In genomic region chr3R:30046029-30047001, dm6 we compare ENCODE assay signal across 4 fruit fly cellular contexts.
TF ChIP-seq lines count a peak whose summit lies in the region.

Gene RpL32 (minus strand): TSS chr3R:30046161.
Gene CG7943 (plus strand): TSS chr3R:30046470.

TF ChIP-seq in whole organism, adult, 20 proteins besides CTCF, POLR2A, EP300 and RAD21 (continued from another document):
- TF ChIP-seq kay (GFP tag; lab: Kevin White, UChicago; ENCODE audit: borderline replicate concordance) (no peak), Mnt (GFP tag; optimal IDR thresholded peaks at IDR 0.05; lab: Kevin White, UChicago) (peak; percentile 95)

TF ChIP-seq in whole organism, embryonic, 481 proteins besides CTCF, POLR2A, EP300 and RAD21 (continued from another document and continues in another):
- TF ChIP-seq CG2875 (GFP tag; optimal IDR thresholded peaks at IDR 0.05; lab: Kevin White, UChicago) (peak; percentile 83), CG4854 (GFP tag; optimal IDR thresholded peaks at IDR 0.05; lab: Kevin White, UChicago) (peak; percentile 92), chinmo (GFP tag; IDR thresholded peaks at IDR 0.05; lab: Robert Waterston, UW; ENCODE audit: partially characterized antibody) (peak; percentile 100), sima (GFP tag; optimal IDR thresholded peaks at IDR 0.05; lab: Kevin White, UChicago) (peak; percentile 97), nmo (GFP tag; optimal IDR thresholded peaks at IDR 0.05; lab: Kevin White, UChicago) (peak; percentile 96), grau (tag; optimal IDR thresholded peaks at IDR 0.05; lab: Kevin White, UChicago) (peak; percentile 86), Kr (GFP tag; optimal IDR thresholded peaks at IDR 0.05; lab: Kevin White, UChicago) (peak; percentile 20), CG10209 (GFP tag; optimal IDR thresholded peaks at IDR 0.05; lab: Kevin White, UChicago) (peak; percentile 90), lov (optimal IDR thresholded peaks at IDR 0.05; lab: Kevin White, UChicago) (no peak), lov (GFP tag; IDR thresholded peaks at IDR 0.05; lab: Robert Waterston, UW) (peak; percentile 94), Hr39 (optimal IDR thresholded peaks at IDR 0.05; lab: Kevin White, UChicago) (no peak), NfI (GFP tag; optimal IDR thresholded peaks at IDR 0.05; lab: Kevin White, UChicago) (peak; percentile 96), CG1024 (GFP tag; IDR thresholded peaks at IDR 0.05; lab: Robert Waterston, UW) (peak; percentile 80), NC2α (GFP tag; optimal IDR thresholded peaks at IDR 0.05; lab: Kevin White, UChicago) (peak; percentile 74), pzg (GFP tag; optimal IDR thresholded peaks at IDR 0.05; lab: Kevin White, UChicago) (peak; percentile 92), Nf-YA (GFP tag; IDR thresholded peaks at IDR 0.05; lab: Robert Waterston, UW) (peak; percentile 86), Ssrp (tag; optimal IDR thresholded peaks at IDR 0.05; lab: Kevin White, UChicago) (peak; percentile 82), CG13775 (GFP tag; optimal IDR thresholded peaks at IDR 0.05; lab: Kevin White, UChicago) (peak; percentile 98), CG7928 (GFP tag; optimal IDR thresholded peaks at IDR 0.05; lab: Kevin White, UChicago) (peak; percentile 77), Hand (GFP tag; optimal IDR thresholded peaks at IDR 0.05; lab: Kevin White, UChicago) (peak; percentile 70), CG16815 (GFP tag; optimal IDR thresholded peaks at IDR 0.05; lab: Kevin White, UChicago) (peak; percentile 73), oc (tag; optimal IDR thresholded peaks at IDR 0.05; lab: Kevin White, UChicago) (peak; percentile 81), z (GFP tag; IDR thresholded peaks at IDR 0.05; lab: Robert Waterston, UW) (peak; percentile 50; the same call in 2 of the 3 replicates), gsb (GFP tag; IDR thresholded peaks at IDR 0.05; lab: Robert Waterston, UW) (peak; percentile 92), pb (GFP tag; optimal IDR thresholded peaks at IDR 0.05; lab: Kevin White, UChicago) (peak; percentile 96), amos (GFP tag; IDR thresholded peaks at IDR 0.05; lab: Robert Waterston, UW; ENCODE audit: partially characterized antibody) (peak; percentile 100), E2f1 (GFP tag; IDR thresholded peaks at IDR 0.05; lab: Robert Waterston, UW) (peak; percentile 93), kay (GFP tag; optimal IDR thresholded peaks at IDR 0.05; lab: Kevin White, UChicago) (peak; percentile 75), Dip3 (GFP tag; optimal IDR thresholded peaks at IDR 0.05; lab: Kevin White, UChicago) (peak; percentile 97), CG11398 (GFP tag; optimal IDR thresholded peaks at IDR 0.05; lab: Kevin White, UChicago) (peak; percentile 86), pfk (GFP tag; optimal IDR thresholded peaks at IDR 0.05; lab: Kevin White, UChicago) (peak; percentile 80), CG4617 (GFP tag; optimal IDR thresholded peaks at IDR 0.05; lab: Kevin White, UChicago; ENCODE audit: borderline replicate concordance) (peak; percentile 66), CG5953 (GFP tag; IDR thresholded peaks at IDR 0.05; lab: Robert Waterston, UW) (peak; percentile 92), gem (tag; optimal IDR thresholded peaks at IDR 0.05; lab: Kevin White, UChicago) (peak; percentile 90), fru (optimal IDR thresholded peaks at IDR 0.05; lab: Kevin White, UChicago) (no peak), Mad (GFP tag; optimal IDR thresholded peaks at IDR 0.05; lab: Kevin White, UChicago) (peak; percentile 89), CG7786 (GFP tag; optimal IDR thresholded peaks at IDR 0.05; lab: Kevin White, UChicago) (peak; percentile 90), Rfx (GFP tag; IDR thresholded peaks at IDR 0.05; lab: Robert Waterston, UW) (peak; percentile 98), wdn (GFP tag; IDR thresholded peaks at IDR 0.05; lab: Robert Waterston, UW) (peak; percentile 91), D (optimal IDR thresholded peaks at IDR 0.05; lab: Kevin White, UChicago) (no peak), D (GFP tag; optimal IDR thresholded peaks at IDR 0.05; lab: Kevin White, UChicago) (peak; percentile 89), prd (optimal IDR thresholded peaks at IDR 0.05; lab: Kevin White, UChicago) (no peak), prd (GFP tag; IDR thresholded peaks at IDR 0.05; lab: Robert Waterston, UW) (peak; percentile 97)

TF ChIP-seq in whole organism, prepupa, 60 proteins besides CTCF, POLR2A, EP300 and RAD21 (continued from another document):
- TF ChIP-seq fd59A (GFP tag; optimal IDR thresholded peaks at IDR 0.05; lab: Kevin White, UChicago) (peak; percentile 78), cyc (GFP tag; optimal IDR thresholded peaks at IDR 0.05; lab: Kevin White, UChicago) (peak; percentile 97), CG10669 (GFP tag; optimal IDR thresholded peaks at IDR 0.05; lab: Kevin White, UChicago) (peak; percentile 87), Blimp-1 (GFP tag; optimal IDR thresholded peaks at IDR 0.05; lab: Kevin White, UChicago) (peak; percentile 84), fd85E (GFP tag; optimal IDR thresholded peaks at IDR 0.05; lab: Kevin White, UChicago) (peak; percentile 89), CG11762 (GFP tag; optimal IDR thresholded peaks at IDR 0.05; lab: Kevin White, UChicago; ENCODE audit: insufficient read depth) (peak; percentile 88), Gug (GFP tag; IDR thresholded peaks at IDR 0.05; lab: Robert Waterston, UW) (peak; percentile 78), topi (GFP tag; optimal IDR thresholded peaks at IDR 0.05; lab: Kevin White, UChicago) (peak; percentile 95), CG3919 (GFP tag; optimal IDR thresholded peaks at IDR 0.05; lab: Kevin White, UChicago) (peak; percentile 94), CG6276 (GFP tag; optimal IDR thresholded peaks at IDR 0.05; lab: Kevin White, UChicago) (no peak), CG31627 (GFP tag; optimal IDR thresholded peaks at IDR 0.05; lab: Kevin White, UChicago) (peak; percentile 96), salr (GFP tag; optimal IDR thresholded peaks at IDR 0.05; lab: Kevin White, UChicago) (peak; percentile 49 to 86), CG3032 (tag; optimal IDR thresholded peaks at IDR 0.05; lab: Kevin White, UChicago) (peak; percentile 90), Sox102F (GFP tag; optimal IDR thresholded peaks at IDR 0.05; lab: Kevin White, UChicago) (peak; percentile 93), CG6854 (GFP tag; optimal IDR thresholded peaks at IDR 0.05; lab: Kevin White, UChicago) (peak; percentile 93), Hr4 (GFP tag; optimal IDR thresholded peaks at IDR 0.05; lab: Kevin White, UChicago) (peak; percentile 86), OdsH (GFP tag; optimal IDR thresholded peaks at IDR 0.05; lab: Kevin White, UChicago) (peak; percentile 92), net (GFP tag; optimal IDR thresholded peaks at IDR 0.05; lab: Kevin White, UChicago) (peak; percentile 89), CG9139 (GFP tag; optimal IDR thresholded peaks at IDR 0.05; lab: Kevin White, UChicago) (peak; percentile 62), dac (GFP tag; optimal IDR thresholded peaks at IDR 0.05; lab: Kevin White, UChicago) (peak; percentile 80), CG8319 (GFP tag; optimal IDR thresholded peaks at IDR 0.05; lab: Kevin White, UChicago) (peak; percentile 91), vri (GFP tag; optimal IDR thresholded peaks at IDR 0.05; lab: Kevin White, UChicago) (peak; percentile 90), CG8119 (GFP tag; IDR thresholded peaks at IDR 0.05; lab: Robert Waterston, UW) (peak; percentile 81), CG15336 (GFP tag; IDR thresholded peaks at IDR 0.05; lab: Robert Waterston, UW) (peak; percentile 81), CG8632 (GFP tag; optimal IDR thresholded peaks at IDR 0.05; lab: Kevin White, UChicago) (peak; percentile 84), CG6163 (GFP tag; IDR thresholded peaks at IDR 0.05; lab: Robert Waterston, UW) (peak; percentile 95), Ets21C (GFP tag; optimal IDR thresholded peaks at IDR 0.05; lab: Kevin White, UChicago) (peak; percentile 95), Sox15 (GFP tag; optimal IDR thresholded peaks at IDR 0.05; lab: Kevin White, UChicago) (peak; percentile 90), spab (GFP tag; optimal IDR thresholded peaks at IDR 0.05; lab: Kevin White, UChicago) (no peak), CG16779 (tag; optimal IDR thresholded peaks at IDR 0.05; lab: Kevin White, UChicago) (peak; percentile 83), ss (GFP tag; optimal IDR thresholded peaks at IDR 0.05; lab: Kevin White, UChicago) (peak; percentile 65 to 90), eg (GFP tag; IDR thresholded peaks at IDR 0.05; lab: Robert Waterston, UW) (peak; percentile 93), Eip93F (GFP tag; optimal IDR thresholded peaks at IDR 0.05; lab: Kevin White, UChicago) (peak; percentile 91), Met (GFP tag; optimal IDR thresholded peaks at IDR 0.05; lab: Kevin White, UChicago) (peak; percentile 95), Hr39 (GFP tag; optimal IDR thresholded peaks at IDR 0.05; lab: Kevin White, UChicago) (peak; percentile 94), CG10631 (GFP tag; optimal IDR thresholded peaks at IDR 0.05; lab: Kevin White, UChicago) (peak; percentile 92), CG34406 (GFP tag; optimal IDR thresholded peaks at IDR 0.05; lab: Kevin White, UChicago) (peak; percentile 89), lz (GFP tag; optimal IDR thresholded peaks at IDR 0.05; lab: Kevin White, UChicago) (peak; percentile 96), esn (GFP tag; optimal IDR thresholded peaks at IDR 0.05; lab: Kevin White, UChicago) (peak; percentile 97), svp (GFP tag; lab: Kevin White, UChicago) (peak; percentile 97), CG4318 (GFP tag; optimal IDR thresholded peaks at IDR 0.05; lab: Kevin White, UChicago) (no peak)

TF ChIP-seq in whole organism, wandering third instar larva, 38 proteins besides CTCF, POLR2A, EP300 and RAD21 (continued from another document):
- TF ChIP-seq lola (GFP tag; optimal IDR thresholded peaks at IDR 0.05; lab: Kevin White, UChicago) = no peak
- TF ChIP-seq Rel (GFP tag; optimal IDR thresholded peaks at IDR 0.05; lab: Kevin White, UChicago) = no peak
- TF ChIP-seq Rel (tag; optimal IDR thresholded peaks at IDR 0.05; lab: Kevin White, UChicago) = peak; percentile 67
- TF ChIP-seq ey (GFP tag; optimal IDR thresholded peaks at IDR 0.05; lab: Kevin White, UChicago) = peak; percentile 89
- peak; percentile 83 for TF ChIP-seq psq (GFP tag; optimal IDR thresholded peaks at IDR 0.05; lab: Kevin White, UChicago)
- TF ChIP-seq rgr (GFP tag; optimal IDR thresholded peaks at IDR 0.05; lab: Kevin White, UChicago) = peak; percentile 95
- no peak for TF ChIP-seq Vsx2 (GFP tag; optimal IDR thresholded peaks at IDR 0.05; lab: Kevin White, UChicago; ENCODE audit: partially characterized antibody)
- no peak for TF ChIP-seq tai (GFP tag; optimal IDR thresholded peaks at IDR 0.05; lab: Kevin White, UChicago)
- peak; percentile 90 for TF ChIP-seq GATAd (GFP tag; optimal IDR thresholded peaks at IDR 0.05; lab: Kevin White, UChicago)
- peak; percentile 76 for TF ChIP-seq Myc (optimal IDR thresholded peaks at IDR 0.05; lab: Kevin White, UChicago)
